Fruit fly (Drosophila melanogaster): ENCODE measurements around the gene muc.

Gene muc

dm6 chr2L:7401627-7402026, 25.0 kb upstream of the muc start (continued):
- TF ChIP-seq fd3F (GFP tag; optimal IDR thresholded peaks at IDR 0.05): peak; percentile 82
- no peak for TF ChIP-seq gro (GFP tag; optimal IDR thresholded peaks at IDR 0.05)
- no peak for TF ChIP-seq dm (GFP tag; optimal IDR thresholded peaks at IDR 0.05)
- TF ChIP-seq jing (GFP tag; optimal IDR thresholded peaks at IDR 0.05): no peak
- TF ChIP-seq pum (GFP tag; optimal IDR thresholded peaks at IDR 0.05): no peak
- TF ChIP-seq unc-4 (GFP tag; IDR thresholded peaks at IDR 0.05; ENCODE audit: partially characterized antibody): no peak
- TF ChIP-seq gfzf (GFP tag; optimal IDR thresholded peaks at IDR 0.05): no peak
- TF ChIP-seq CG10565 (GFP tag; optimal IDR thresholded peaks at IDR 0.05): no peak
- peak; percentile 22 for TF ChIP-seq CG8944 (GFP tag; optimal IDR thresholded peaks at IDR 0.05)
- TF ChIP-seq Atf3 (GFP tag; optimal IDR thresholded peaks at IDR 0.05): no peak
- TF ChIP-seq CG1602 (GFP tag; optimal IDR thresholded peaks at IDR 0.05): peak; percentile 45
- TF ChIP-seq CG6683 (GFP tag; optimal IDR thresholded peaks at IDR 0.05): peak; percentile 40
- TF ChIP-seq Hsf (GFP tag; optimal IDR thresholded peaks at IDR 0.05): peak; percentile 64
- TF ChIP-seq Mad (GFP tag; optimal IDR thresholded peaks at IDR 0.05): peak; percentile 5
- peak; percentile 16 for TF ChIP-seq CG6254 (GFP tag; optimal IDR thresholded peaks at IDR 0.05)
- TF ChIP-seq chinmo (GFP tag; IDR thresholded peaks at IDR 0.05; ENCODE audit: partially characterized antibody): no peak
- TF ChIP-seq CG6854 (GFP tag; optimal IDR thresholded peaks at IDR 0.05): no peak
- no peak for TF ChIP-seq CG1832 (GFP tag; optimal IDR thresholded peaks at IDR 0.05)
- no peak for TF ChIP-seq CG16863 (GFP tag; optimal IDR thresholded peaks at IDR 0.05)
- peak; percentile 81 for TF ChIP-seq CG11504 (tag; optimal IDR thresholded peaks at IDR 0.05)
- TF ChIP-seq CG16813 (GFP tag; IDR thresholded peaks at IDR 0.05; ENCODE audit: partially characterized antibody): no peak
- TF ChIP-seq Hr51 (GFP tag; optimal IDR thresholded peaks at IDR 0.05): peak in 1 of 2 experiments; percentile 88
- peak; percentile 63 for TF ChIP-seq Deaf1 (tag; optimal IDR thresholded peaks at IDR 0.05)
- TF ChIP-seq CG1024 (GFP tag; IDR thresholded peaks at IDR 0.05): peak; percentile 60
- peak; percentile 47; the same call in 1 of the 2 replicates for TF ChIP-seq al (GFP tag; IDR thresholded peaks at IDR 0.05)
- TF ChIP-seq CG18619 (GFP tag; optimal IDR thresholded peaks at IDR 0.05): peak; percentile 39
- peak; percentile 81 for TF ChIP-seq ci (GFP tag; IDR thresholded peaks at IDR 0.05)
- TF ChIP-seq CG13775 (GFP tag; optimal IDR thresholded peaks at IDR 0.05): peak; percentile 36
- peak; percentile 15 for TF ChIP-seq CG1647 (GFP tag; optimal IDR thresholded peaks at IDR 0.05)
- no peak for TF ChIP-seq CG12744 (GFP tag; optimal IDR thresholded peaks at IDR 0.05)
- peak; percentile 61 for TF ChIP-seq HHEX (GFP tag; optimal IDR thresholded peaks at IDR 0.05)
- TF ChIP-seq CHES-1-like (GFP tag; optimal IDR thresholded peaks at IDR 0.05): peak; percentile 19
- no peak for TF ChIP-seq ftz-f1 (GFP tag; optimal IDR thresholded peaks at IDR 0.05)
- peak; percentile 75 for TF ChIP-seq Med (GFP tag)
- TF ChIP-seq h (optimal IDR thresholded peaks at IDR 0.05): no peak
- TF ChIP-seq CG6175 (GFP tag; IDR thresholded peaks at IDR 0.05): no peak
- TF ChIP-seq CG4328 (GFP tag; optimal IDR thresholded peaks at IDR 0.05): peak; percentile 29
- TF ChIP-seq Optix (GFP tag; IDR thresholded peaks at IDR 0.05): no peak
- no peak for TF ChIP-seq CG30431 (GFP tag; optimal IDR thresholded peaks at IDR 0.05)
- TF ChIP-seq CG12104 (GFP tag; optimal IDR thresholded peaks at IDR 0.05): peak; percentile 56
- TF ChIP-seq CG14014 (GFP tag; IDR thresholded peaks at IDR 0.05): peak; percentile 72; the same call in 1 of the 2 replicates
- no peak for TF ChIP-seq Dfd (GFP tag; optimal IDR thresholded peaks at IDR 0.05)
- TF ChIP-seq CG7987 (GFP tag; optimal IDR thresholded peaks at IDR 0.05): no peak
- TF ChIP-seq vvl (GFP tag; IDR thresholded peaks at IDR 0.05): peak; percentile 93
- peak in 1 of 2 experiments; percentile 60 for TF ChIP-seq Eip74EF (GFP tag; optimal IDR thresholded peaks at IDR 0.05)
- peak; percentile 55 for TF ChIP-seq fd96Cb (tag; optimal IDR thresholded peaks at IDR 0.05)
- peak; percentile 3 for TF ChIP-seq CG18764 (GFP tag; optimal IDR thresholded peaks at IDR 0.05)
- peak; percentile 71 for TF ChIP-seq CG12769 (tag; optimal IDR thresholded peaks at IDR 0.05)
- TF ChIP-seq Abd-B (GFP tag; optimal IDR thresholded peaks at IDR 0.05): peak; percentile 45
- TF ChIP-seq CG11247 (GFP tag; IDR thresholded peaks at IDR 0.05): peak; percentile 73; the same call in 1 of the 2 replicates
- no peak for TF ChIP-seq YL-1 (GFP tag; optimal IDR thresholded peaks at IDR 0.05)

All from whole organism, embryonic.